Fruit fly (Drosophila melanogaster) Kc167 (cell line): ENCODE measurements around the gene vsg.

Source experiments
- Myc ChIP-seq: fragments of >200 bp; optimal IDR thresholded peaks from 2 replicates; lab custom pipeline; 2017; ENCODE audit warnings: missing external identifiers
- Sin3A ChIP-seq: fragments of >200 bp; optimal IDR thresholded peaks from 2 replicates; lab custom pipeline; 2018; ENCODE audit warnings: missing external identifiers
- h ChIP-seq: fragments of >200 bp; optimal IDR thresholded peaks from 3 replicates; lab custom pipeline; 2018; ENCODE audit warnings: missing external identifiers
- insv ChIP-seq: fragments of >200 bp; optimal IDR thresholded peaks from 3 replicates; lab custom pipeline; 2018; ENCODE audit warnings: missing external identifiers
- psq ChIP-seq: fragments of >200 bp; optimal IDR thresholded peaks from 2 replicates; lab custom pipeline; 2017; ENCODE audit warnings: missing external identifiers
- ttk ChIP-seq: sonication (Bioruptor generic); optimal IDR thresholded peaks from 2 replicates; lab custom pipeline; 2017; ENCODE audit warnings: missing external identifiers

vsg gene

dm6 chr3L:9751625-9752024, 37.5 kb downstream of the vsg start:
- no peak for TF ChIP-seq Myc (lab: Kevin White, UChicago)
- no peak for TF ChIP-seq Sin3A (lab: Kevin White, UChicago)
- no peak for TF ChIP-seq ttk
- no peak for TF ChIP-seq psq (lab: Kevin White, UChicago)
- no peak for TF ChIP-seq h (lab: Kevin White, UChicago)

- no peak for TF ChIP-seq ttk
- no peak for TF ChIP-seq psq (lab: Kevin White, UChicago)
- no peak for TF ChIP-seq h (lab: Kevin White, UChicago)
Observed at dm6 chr3L:9760151-9760749, 46.1 kb downstream of the vsg start, which contains the start of gene CG42268. CG42268 (minus strand) TSS chr3L:9760395.

- TF ChIP-seq ttk (no peak), insv (lab: Kevin White, UChicago) (no peak), psq (lab: Kevin White, UChicago) (no peak), Myc (lab: Kevin White, UChicago) (no peak), h (lab: Kevin White, UChicago) (no peak), Sin3A (lab: Kevin White, UChicago) (no peak)
Observed at dm6 chr3L:9762036-9762597, 48.0 kb downstream of the vsg start.

dm6 chr3L:9763389-9763917, 49.3 kb downstream of the vsg start, which contains the start of gene Ae2:
Ae2 (plus strand) TSS chr3L:9763544.
- no peak for TF ChIP-seq ttk
- TF ChIP-seq h (lab: Kevin White, UChicago) = no peak
- TF ChIP-seq insv (lab: Kevin White, UChicago) = no peak
- no peak for TF ChIP-seq Sin3A (lab: Kevin White, UChicago)
- TF ChIP-seq psq (lab: Kevin White, UChicago) = no peak
- no peak for TF ChIP-seq Myc (lab: Kevin White, UChicago)

- no peak for TF ChIP-seq ttk
- no peak for TF ChIP-seq Myc (lab: Kevin White, UChicago)
- TF ChIP-seq psq (lab: Kevin White, UChicago) = no peak
- no peak for TF ChIP-seq Sin3A (lab: Kevin White, UChicago)
- no peak for TF ChIP-seq insv (lab: Kevin White, UChicago)
- no peak for TF ChIP-seq h (lab: Kevin White, UChicago)
Observed at dm6 chr3L:9764307-9764706, 50.2 kb downstream of the vsg start.

dm6 chr3L:9764915-9765709, 51.0 kb downstream of the vsg start:
- TF ChIP-seq Sin3A (lab: Kevin White, UChicago) = no peak
- no peak for TF ChIP-seq h (lab: Kevin White, UChicago)
- TF ChIP-seq psq (lab: Kevin White, UChicago) = no peak
- no peak for TF ChIP-seq ttk
- no peak for TF ChIP-seq insv (lab: Kevin White, UChicago)
- no peak for TF ChIP-seq Myc (lab: Kevin White, UChicago)

dm6 chr3L:9765710-9766005, 51.5 kb downstream of the vsg start:
- TF ChIP-seq insv (lab: Kevin White, UChicago) (no peak), psq (lab: Kevin White, UChicago) (no peak), ttk (no peak), h (lab: Kevin White, UChicago) (no peak)

dm6 chr3L:9766364-9766763, 52.2 kb downstream of the vsg start:
- TF ChIP-seq h (lab: Kevin White, UChicago) (no peak), psq (lab: Kevin White, UChicago) (no peak), Myc (lab: Kevin White, UChicago) (no peak), ttk (no peak), Sin3A (lab: Kevin White, UChicago) (no peak)
